Worm (Caenorhabditis elegans) whole organism, young adult: ENCODE measurements around the gene lgc-19.

Experiments used
- F22D6.2 ChIP-seq: sonication (generic microtip); optimal IDR thresholded peaks from 2 replicates; lab custom pipeline; 2016; ENCODE audit warnings: mild to moderate bottlenecking, missing genetic modification characterization, missing compliant biosample characterization
- T07F8.4 ChIP-seq: sonication (generic microtip); optimal IDR thresholded peaks from 2 replicates; lab custom pipeline; 2016; ENCODE audit warnings: mild to moderate bottlenecking, missing genetic modification characterization, moderate library complexity, missing compliant biosample characterization
- Y53F4B.3 ChIP-seq: fragments of 200-800 bp; sonication (Bioruptor generic); IDR thresholded peaks from 2 replicates; pipeline ENCODE4 v1.3.6; 2022; ENCODE audit warnings: missing genetic modification reagents, missing genetic modification characterization, missing compliant biosample characterization
- ceh-58 ChIP-seq: fragments of 200-800 bp; sonication (Bioruptor generic); IDR thresholded peaks from 2 replicates; pipeline ENCODE4 v1.3.6; 2022; ENCODE audit warnings: missing genetic modification characterization, missing compliant biosample characterization
- lag-1 ChIP-seq: fragments of 200-800 bp; sonication (Bioruptor generic); IDR thresholded peaks from 2 replicates; pipeline ENCODE4 v1.3.6; 2022; ENCODE audit warnings: missing genetic modification reagents, missing genetic modification characterization, missing compliant biosample characterization
- repo-1 ChIP-seq: sonication (generic microtip); optimal IDR thresholded peaks from 2 replicates; lab custom pipeline; 2017; ENCODE audit warnings: mild to moderate bottlenecking, missing genetic modification characterization, missing compliant biosample characterization

DNA sequence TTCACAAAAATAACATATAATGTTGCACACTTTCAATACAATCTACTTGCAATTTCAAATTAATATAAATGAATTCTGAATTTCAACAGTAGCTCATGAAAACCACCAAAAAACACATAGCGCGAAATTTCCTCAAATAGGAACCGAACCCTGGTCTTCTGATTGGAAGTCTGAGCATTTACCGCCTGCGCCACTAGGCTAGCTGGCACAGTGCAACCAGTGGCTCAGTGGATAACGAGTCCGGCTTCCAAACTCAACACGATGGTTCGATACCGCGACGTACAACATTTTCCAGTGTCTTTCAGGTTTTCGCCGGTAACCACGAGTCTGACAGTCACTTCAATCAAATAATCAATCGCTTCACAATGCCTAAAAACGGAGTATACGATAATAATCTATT, 8.8 kb downstream of the lgc-19 start:
- TF ChIP-seq repo-1 (tag; lab: Kevin White, UChicago) (no peak), lag-1 (GFP tag; lab: Robert Waterston, UW) (no peak), F22D6.2 (tag; lab: Kevin White, UChicago) (no peak), Y53F4B.3 (GFP tag; lab: Robert Waterston, UW) (no peak), T07F8.4 (tag; lab: Kevin White, UChicago) (no peak), ceh-58 (GFP tag; lab: Robert Waterston, UW) (no peak)
